Fruit fly (Drosophila melanogaster): ENCODE measurements around the gene mthl11.

- no peak for TF ChIP-seq ey (GFP tag; optimal IDR thresholded peaks at IDR 0.05)
- no peak for TF ChIP-seq dl (GFP tag; optimal IDR thresholded peaks at IDR 0.05; ENCODE audit: insufficient read depth in 1 of 2, partially characterized antibody in 2 of 2)
- no peak for TF ChIP-seq h (GFP tag; optimal IDR thresholded peaks at IDR 0.05)
- TF ChIP-seq Rel (GFP tag; optimal IDR thresholded peaks at IDR 0.05), result no peak
- no peak for TF ChIP-seq Rel (tag; optimal IDR thresholded peaks at IDR 0.05)
- no peak for TF ChIP-seq OdsH (GFP tag; optimal IDR thresholded peaks at IDR 0.05)
These were observed 10.9 kb upstream of the mthl11 start for dm6 chr3R:10389877-10390468.
